Fruit fly (Drosophila melanogaster) whole organism, embryonic: ENCODE results near the gene Pink1.

Source experiments
- Atf3 ChIP-seq: fragments of 200-800 bp; sonication (Bioruptor generic); optimal IDR thresholded peaks from 3 replicates; lab custom pipeline; 2016; ENCODE audit warnings: missing biosample characterization, missing genetic modification characterization
- BEAF-32 ChIP-seq: fragments of 200-800 bp; sonication (Bioruptor generic); optimal IDR thresholded peaks from 3 replicates; lab custom pipeline; 2017; ENCODE audit warnings: missing biosample characterization, missing genetic modification characterization, mild to moderate bottlenecking, moderate library complexity, missing genetic modification reagents
- CG10462 ChIP-seq: fragments of 200-800 bp; sonication (Bioruptor generic); optimal IDR thresholded peaks from 2 replicates; lab custom pipeline; 2016; ENCODE audit warnings: missing biosample characterization, missing genetic modification characterization
- CG12155 ChIP-seq: fragments of 200-800 bp; sonication (Bioruptor generic); optimal IDR thresholded peaks from 3 replicates; lab custom pipeline; 2016; ENCODE audit warnings: missing biosample characterization, missing genetic modification characterization
- CG12219 ChIP-seq: fragments of 200-800 bp; sonication (Bioruptor generic); optimal IDR thresholded peaks from 3 replicates; lab custom pipeline; 2018; ENCODE audit warnings: missing biosample characterization, mild to moderate bottlenecking, missing genetic modification characterization
- CG12236 ChIP-seq: fragments of 200-800 bp; sonication (Bioruptor generic); optimal IDR thresholded peaks from 2 replicates; lab custom pipeline; 2016; ENCODE audit warnings: missing biosample characterization, missing genetic modification characterization
- CG12769 ChIP-seq: fragments of 200-800 bp; sonication (Bioruptor generic); optimal IDR thresholded peaks from 2 replicates; lab custom pipeline; 2019; ENCODE audit warnings: missing biosample characterization, mild to moderate bottlenecking, missing genetic modification characterization, moderate library complexity
- CG13624 ChIP-seq: fragments of 200-800 bp; sonication (Bioruptor generic); optimal IDR thresholded peaks from 2 replicates; lab custom pipeline; 2016; ENCODE audit warnings: missing biosample characterization, missing genetic modification characterization
- CG13894 ChIP-seq: fragments of 200-800 bp; sonication (Bioruptor generic); optimal IDR thresholded peaks from 3 replicates; lab custom pipeline; 2018; ENCODE audit warnings: missing biosample characterization, mild to moderate bottlenecking, missing genetic modification characterization, moderate library complexity
- CG15011 ChIP-seq: fragments of 200-800 bp; sonication (Bioruptor generic); optimal IDR thresholded peaks from 3 replicates; lab custom pipeline; 2018; ENCODE audit warnings: missing biosample characterization, mild to moderate bottlenecking, missing genetic modification characterization
- CG15479 ChIP-seq: fragments of 200-800 bp; sonication (Bioruptor generic); optimal IDR thresholded peaks from 3 replicates; lab custom pipeline; 2019; ENCODE audit warnings: missing biosample characterization, mild to moderate bottlenecking, missing genetic modification characterization, moderate library complexity
- CG1647 ChIP-seq: fragments of 200-800 bp; sonication (Bioruptor generic); optimal IDR thresholded peaks from 3 replicates; lab custom pipeline; 2016; ENCODE audit warnings: missing biosample characterization, missing genetic modification characterization
- CG16779 ChIP-seq: fragments of 200-800 bp; sonication (Bioruptor generic); IDR thresholded peaks from 2 replicates; pipeline ENCODE4 v1.3.6; 2022; ENCODE audit warnings: missing biosample characterization, missing genetic modification characterization
- CG17568 ChIP-seq: fragments of 200-800 bp; sonication (Bioruptor generic); optimal IDR thresholded peaks from 2 replicates; lab custom pipeline; 2018; ENCODE audit warnings: missing biosample characterization, mild to moderate bottlenecking, missing genetic modification characterization, moderate library complexity
- CG17612 ChIP-seq: fragments of 200-800 bp; sonication (Bioruptor generic); IDR thresholded peaks from 2 replicates; pipeline ENCODE4 v1.3.6; 2022; ENCODE audit warnings: missing biosample characterization, missing genetic modification characterization
- CG17829 ChIP-seq: fragments of 200-800 bp; optimal IDR thresholded peaks from 2 replicates; lab custom pipeline; 2019; ENCODE audit warnings: missing biosample characterization, mild to moderate bottlenecking, missing genetic modification characterization, moderate library complexity
- CG17912 ChIP-seq: fragments of 200-800 bp; sonication (Bioruptor generic); optimal IDR thresholded peaks from 2 replicates; lab custom pipeline; 2018; ENCODE audit warnings: missing biosample characterization, mild to moderate bottlenecking, missing genetic modification characterization
- CG18764 ChIP-seq: fragments of 200-800 bp; sonication (Bioruptor generic); optimal IDR thresholded peaks from 3 replicates; lab custom pipeline; 2016; ENCODE audit warnings: missing biosample characterization, missing genetic modification characterization
- CG31224 ChIP-seq: fragments of 200-800 bp; sonication (Bioruptor generic); IDR thresholded peaks from 2 replicates; pipeline ENCODE4 v1.3.6; 2022; ENCODE audit warnings: missing biosample characterization, missing genetic modification characterization
- CG4730 ChIP-seq: fragments of 200-800 bp; sonication (Bioruptor generic); IDR thresholded peaks from 2 replicates; pipeline ENCODE4 v1.3.6; 2022; ENCODE audit warnings: missing biosample characterization, missing genetic modification characterization
- CG6254 ChIP-seq: fragments of 200-800 bp; sonication (Bioruptor generic); optimal IDR thresholded peaks from 3 replicates; lab custom pipeline; 2017; ENCODE audit warnings: mild to moderate bottlenecking, missing biosample characterization, missing genetic modification reagents, missing genetic modification characterization
- CG8281 ChIP-seq: fragments of 200-800 bp; sonication (Bioruptor generic); optimal IDR thresholded peaks from 2 replicates; lab custom pipeline; 2018; ENCODE audit warnings: missing biosample characterization, mild to moderate bottlenecking, missing genetic modification characterization, moderate library complexity
- CG8478 ChIP-seq: fragments of >200 bp; optimal IDR thresholded peaks from 2 replicates; lab custom pipeline; 2018
- CG9215 ChIP-seq: fragments of 200-800 bp; sonication (Bioruptor generic); IDR thresholded peaks from 2 replicates; pipeline ENCODE4 v1.3.6; 2022; ENCODE audit warnings: missing biosample characterization, missing genetic modification characterization
- CG9609 ChIP-seq: fragments of 200-800 bp; sonication (Bioruptor generic); optimal IDR thresholded peaks from 3 replicates; lab custom pipeline; 2016; ENCODE audit warnings: missing biosample characterization, missing genetic modification characterization
- CG9817 ChIP-seq: fragments of 200-800 bp; sonication (Bioruptor generic); optimal IDR thresholded peaks from 2 replicates; lab custom pipeline; 2018; ENCODE audit warnings: missing biosample characterization, mild to moderate bottlenecking, missing genetic modification characterization, moderate library complexity
- Dad ChIP-seq: fragments of 200-800 bp; sonication (Bioruptor generic); optimal IDR thresholded peaks from 3 replicates; lab custom pipeline; 2016; ENCODE audit warnings: missing biosample characterization, missing genetic modification characterization
- Dll ChIP-seq: fragments of 200-800 bp; sonication (Bioruptor generic); IDR thresholded peaks from 4 replicates; pipeline ENCODE4 v1.3.6; 2022; ENCODE audit warnings: missing biosample characterization, missing genetic modification characterization; ENCODE audit not compliant: partially characterized antibody
- Dref ChIP-seq: fragments of 200-800 bp; sonication (Bioruptor generic); IDR thresholded peaks from 2 replicates; pipeline ENCODE4 v1.3.6; 2022; ENCODE audit warnings: missing biosample characterization, missing genetic modification characterization
- GATAe ChIP-seq: fragments of 200-800 bp; sonication (Bioruptor generic); conservative IDR thresholded peaks from 2 replicates; pipeline ENCODE4 v1.3.6; 2022; ENCODE audit warnings: missing biosample characterization, missing genetic modification characterization
- Hmr ChIP-seq: fragments of 200-800 bp; sonication (Bioruptor generic); optimal IDR thresholded peaks from 3 replicates; lab custom pipeline; 2017; ENCODE audit warnings: mild to moderate bottlenecking, missing biosample characterization, missing genetic modification reagents, missing genetic modification characterization
- Hr51 ChIP-seq, 2 experiments: fragments of 200-800 bp; sonication (Bioruptor generic); optimal IDR thresholded peaks; 2 replicates in 1 of 2; 3 replicates in 1 of 2; lab custom pipeline; 2016 to 2018; ENCODE audit warnings: missing biosample characterization in 2 of 2, missing genetic modification characterization in 2 of 2, mild to moderate bottlenecking in 1 of 2, moderate library complexity in 1 of 2
- NC2α ChIP-seq: fragments of 200-800 bp; sonication (Bioruptor generic); optimal IDR thresholded peaks from 2 replicates; lab custom pipeline; 2016; ENCODE audit warnings: missing biosample characterization, missing genetic modification characterization
- NfI ChIP-seq: fragments of 200-800 bp; sonication (Bioruptor generic); optimal IDR thresholded peaks from 3 replicates; lab custom pipeline; 2018; ENCODE audit warnings: missing biosample characterization, mild to moderate bottlenecking, missing genetic modification characterization, moderate library complexity
- Oli ChIP-seq: fragments of 200-800 bp; sonication (Bioruptor generic); optimal IDR thresholded peaks from 2 replicates; lab custom pipeline; 2018; ENCODE audit warnings: missing biosample characterization, mild to moderate bottlenecking, missing genetic modification characterization, moderate library complexity
- Optix ChIP-seq: fragments of 200-800 bp; sonication (Bioruptor generic); IDR thresholded peaks from 3 replicates; pipeline ENCODE4 v1.3.6; 2022; ENCODE audit warnings: missing biosample characterization, missing genetic modification characterization
- Rx ChIP-seq: fragments of 200-800 bp; sonication (Bioruptor generic); IDR thresholded peaks from 2 replicates; pipeline ENCODE4 v1.3.6; 2022; ENCODE audit warnings: missing biosample characterization, missing genetic modification characterization
- Taf1 ChIP-seq: fragments of 200-800 bp; sonication (Bioruptor generic); IDR thresholded peaks from 2 replicates; pipeline ENCODE4 v1.3.6; 2022; ENCODE audit warnings: missing biosample characterization, missing genetic modification characterization
- Tbp ChIP-seq: fragments of >200 bp; optimal IDR thresholded peaks from 2 replicates; lab custom pipeline; 2018; ENCODE audit warnings: missing biosample characterization, missing genetic modification characterization
- al ChIP-seq: fragments of 200-800 bp; sonication (Bioruptor generic); IDR thresholded peaks from 2 replicates; pipeline ENCODE4 v1.3.6; 2022; ENCODE audit warnings: missing biosample characterization, missing genetic modification characterization
- bbx ChIP-seq: fragments of 200-800 bp; sonication (Bioruptor generic); IDR thresholded peaks from 2 replicates; pipeline ENCODE4 v1.3.6; 2022; ENCODE audit warnings: missing biosample characterization, missing genetic modification characterization; ENCODE audit not compliant: partially characterized antibody
- bcd ChIP-seq: fragments of 200-800 bp; sonication (Bioruptor generic); optimal IDR thresholded peaks from 2 replicates; lab custom pipeline; 2017; ENCODE audit warnings: missing biosample characterization, mild to moderate bottlenecking, missing genetic modification characterization
- fd102C ChIP-seq: fragments of 200-800 bp; sonication (Bioruptor generic); optimal IDR thresholded peaks from 2 replicates; lab custom pipeline; 2018; ENCODE audit warnings: missing biosample characterization, mild to moderate bottlenecking, missing genetic modification characterization, moderate library complexity
- fd96Cb ChIP-seq: fragments of 200-800 bp; sonication (Bioruptor generic); optimal IDR thresholded peaks from 2 replicates; lab custom pipeline; 2018; ENCODE audit warnings: missing biosample characterization, mild to moderate bottlenecking, missing genetic modification characterization, moderate library complexity
- odd ChIP-seq: fragments of 200-800 bp; sonication (Bioruptor generic); optimal IDR thresholded peaks from 2 replicates; lab custom pipeline; 2017; ENCODE audit warnings: missing biosample characterization, mild to moderate bottlenecking, missing genetic modification characterization
- pho ChIP-seq: fragments of 200-800 bp; sonication (Bioruptor generic); optimal IDR thresholded peaks from 2 replicates; lab custom pipeline; 2016; ENCODE audit warnings: missing biosample characterization, missing genetic modification characterization
- pros ChIP-seq: fragments of 200-800 bp; sonication (Bioruptor generic); optimal IDR thresholded peaks from 3 replicates; lab custom pipeline; 2019; ENCODE audit warnings: missing biosample characterization, mild to moderate bottlenecking, missing genetic modification characterization, moderate library complexity
- psq ChIP-seq: fragments of 200-800 bp; sonication (Bioruptor generic); optimal IDR thresholded peaks from 2 replicates; lab custom pipeline; 2017; ENCODE audit warnings: missing biosample characterization, missing genetic modification characterization
- repo ChIP-seq: fragments of 200-800 bp; sonication (Bioruptor generic); optimal IDR thresholded peaks from 2 replicates; lab custom pipeline; 2016; ENCODE audit warnings: missing biosample characterization, missing genetic modification characterization
- seq ChIP-seq: fragments of 200-800 bp; sonication (Bioruptor generic); IDR thresholded peaks from 2 replicates; pipeline ENCODE4 v1.3.6; 2022; ENCODE audit warnings: missing biosample characterization, missing genetic modification characterization

Pink1 gene

dm6 chrX:6654198-6654831 is 29.3 kb upstream of the Pink1 start, which contains the start of the genes CG3226 and Cdc7 (continued):
- TF ChIP-seq BEAF-32 (GFP tag; lab: Kevin White, UChicago) (peak; percentile 75), repo (GFP tag; lab: Kevin White, UChicago) (peak; percentile 35), bcd (peak; percentile 83), CG13624 (GFP tag; lab: Kevin White, UChicago) (peak; percentile 48), CG9609 (GFP tag; lab: Kevin White, UChicago) (peak; percentile 46), NC2α (GFP tag; lab: Kevin White, UChicago) (no peak), bbx (GFP tag; lab: Robert Waterston, UW) (peak; percentile 85), CG15479 (GFP tag; lab: Kevin White, UChicago) (peak; percentile 10), GATAe (no peak), seq (GFP tag; lab: Robert Waterston, UW) (0 out of 2 replicates have a peak, but pooled peaks have one; percentile 21), pros (GFP tag; lab: Kevin White, UChicago) (no peak), Rx (GFP tag; lab: Robert Waterston, UW) (peak; percentile 43; the same call in 1 of the 2 replicates), Hmr (GFP tag; lab: Kevin White, UChicago) (peak; percentile 93), CG1647 (no peak), CG12155 (GFP tag; lab: Kevin White, UChicago) (peak; percentile 27), CG15011 (GFP tag; lab: Kevin White, UChicago) (peak; percentile 62), CG18764 (GFP tag; lab: Kevin White, UChicago) (peak; percentile 21), CG8478 (lab: Kevin White, UChicago) (no peak), Dad (GFP tag; lab: Kevin White, UChicago) (peak; percentile 43), Oli (tag; lab: Kevin White, UChicago) (peak; percentile 53), CG6254 (GFP tag; lab: Kevin White, UChicago) (peak; percentile 57), Tbp (GFP tag; lab: Kevin White, UChicago) (no peak), CG13894 (tag; lab: Kevin White, UChicago) (peak; percentile 38), CG9215 (no peak), CG8281 (tag; lab: Kevin White, UChicago) (peak; percentile 47), pho (GFP tag; lab: Kevin White, UChicago) (peak; percentile 58), Atf3 (peak; percentile 6), Taf1 (no peak), CG17829 (peak; percentile 71), al (GFP tag; lab: Robert Waterston, UW) (peak; percentile 45; the same call in 1 of the 2 replicates), CG9817 (tag; lab: Kevin White, UChicago) (peak; percentile 64), Hr51 (GFP tag; optimal IDR thresholded peaks at IDR 0.05; lab: Kevin White, UChicago) (peak; percentile 57 to 70), NfI (GFP tag; lab: Kevin White, UChicago) (peak; percentile 87), odd (GFP tag; lab: Kevin White, UChicago) (peak; percentile 75), CG12236 (GFP tag; lab: Kevin White, UChicago) (peak; percentile 25), Optix (GFP tag; lab: Robert Waterston, UW) (no peak), Dref (GFP tag; lab: Robert Waterston, UW) (peak; percentile 80), CG17612 (GFP tag; lab: Robert Waterston, UW) (no peak), psq (no peak), CG31224 (0 out of 2 replicates have a peak, but pooled peaks have one; percentile 13), CG17912 (GFP tag; lab: Kevin White, UChicago) (peak; percentile 68), fd96Cb (tag; lab: Kevin White, UChicago) (no peak), Dll (GFP tag; lab: Robert Waterston, UW) (peak; percentile 71), CG16779 (no peak), CG17568 (GFP tag; lab: Kevin White, UChicago) (peak; percentile 66), CG12769 (tag; lab: Kevin White, UChicago) (peak; percentile 66), CG12219 (GFP tag; lab: Kevin White, UChicago) (peak; percentile 49), fd102C (GFP tag; lab: Kevin White, UChicago) (no peak), CG4730 (0 out of 2 replicates have a peak, but pooled peaks have one; percentile 26), CG10462 (no peak)
